Worm (Caenorhabditis elegans) whole organism, L3 larva: ENCODE data around the gene nape-2.

ENCODE experiments used
- ZK546.5 ChIP-seq: sonication (generic microtip); optimal IDR thresholded peaks from 2 replicates; lab custom pipeline; 2017; ENCODE audit warnings: missing biosample characterization, missing genetic modification characterization
- aly-2 ChIP-seq: fragments of 150-350 bp; optimal IDR thresholded peaks from 2 replicates; lab custom pipeline; 2014; ENCODE audit warnings: missing biosample characterization, missing genetic modification characterization
- ama-1 ChIP-seq: fragments of 150-350 bp; optimal IDR thresholded peaks from 2 replicates; lab custom pipeline; 2018
- ceh-16 ChIP-seq: sonication (generic microtip); optimal IDR thresholded peaks from 2 replicates; lab custom pipeline; 2017; ENCODE audit warnings: missing biosample characterization, missing genetic modification characterization
- lin-39 ChIP-seq: fragments of 150-350 bp; optimal IDR thresholded peaks from 2 replicates; lab custom pipeline; 2018; ENCODE audit warnings: missing biosample characterization, missing genetic modification reagents, missing genetic modification characterization
- nfya-1 ChIP-seq: sonication (generic microtip); optimal IDR thresholded peaks from 2 replicates; lab custom pipeline; 2017; ENCODE audit warnings: missing genetic modification characterization, mild to moderate bottlenecking, missing compliant biosample characterization, antibody characterized with exemption, moderate library complexity; ENCODE audit not compliant: insufficient read depth
- nhr-11 ChIP-seq: fragments of 150-350 bp; optimal IDR thresholded peaks from 2 replicates; lab custom pipeline; 2014; ENCODE audit warnings: missing biosample characterization, missing genetic modification characterization
- nhr-25 ChIP-seq: sonication (generic microtip); optimal IDR thresholded peaks from 2 replicates; lab custom pipeline; 2017; ENCODE audit warnings: missing biosample characterization, missing genetic modification characterization
- nhr-67 ChIP-seq: fragments of 150-350 bp; optimal IDR thresholded peaks from 2 replicates; lab custom pipeline; 2014; ENCODE audit warnings: missing biosample characterization, missing genetic modification characterization
- nhr-77 ChIP-seq: fragments of 150-350 bp; optimal IDR thresholded peaks from 2 replicates; lab custom pipeline; 2014; ENCODE audit warnings: missing biosample characterization, missing genetic modification characterization
- pha-4 ChIP-seq: fragments of 150-350 bp; optimal IDR thresholded peaks from 2 replicates; lab custom pipeline; 2014; ENCODE audit warnings: missing biosample characterization, missing genetic modification reagents, missing genetic modification characterization
- skn-1 ChIP-seq: fragments of 150-350 bp; optimal IDR thresholded peaks from 2 replicates; lab custom pipeline; 2014; ENCODE audit warnings: missing biosample characterization, missing genetic modification characterization
- unc-62 ChIP-seq: fragments of 150-350 bp; sonication (generic microtip); optimal IDR thresholded peaks from 4 replicates; lab custom pipeline; 2014; ENCODE audit warnings: missing biosample characterization, missing genetic modification reagents, missing genetic modification characterization
- ztf-11 ChIP-seq: fragments of 150-350 bp; optimal IDR thresholded peaks from 2 replicates; lab custom pipeline; 2014; ENCODE audit warnings: missing biosample characterization, missing genetic modification characterization

DNA sequence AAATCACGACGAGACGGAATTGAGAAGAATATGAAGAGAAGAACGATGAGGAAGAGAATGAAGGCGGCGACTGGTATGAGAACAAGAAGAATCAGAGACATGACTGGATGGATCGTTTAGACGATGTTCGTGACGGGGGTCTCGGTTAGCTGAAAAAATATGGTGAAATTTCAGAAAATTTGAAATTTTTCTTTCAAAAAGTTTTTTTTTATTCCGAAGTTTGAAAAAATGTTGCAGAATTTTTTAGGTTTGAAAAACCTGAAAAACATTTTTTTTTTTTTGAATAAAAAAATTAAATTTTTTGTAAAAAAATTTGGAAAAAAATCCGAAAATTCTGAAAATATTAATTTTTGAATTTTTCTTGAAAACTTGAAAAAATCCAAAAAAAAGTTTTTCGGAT lies 19.7 kb downstream of the nape-2 start, which contains the start of gene Y37E11AM.3:
- TF ChIP-seq nhr-11 (tag; lab: Kevin White, UChicago): no peak
- TF ChIP-seq pha-4 (tag; lab: Kevin White, UChicago): no peak
- no peak for TF ChIP-seq ztf-11 (tag; lab: Kevin White, UChicago)
- no peak for TF ChIP-seq nhr-67 (tag; lab: Kevin White, UChicago)
- no peak for TF ChIP-seq unc-62 (GFP tag; lab: Kevin White, UChicago)
- TF ChIP-seq ama-1: no peak
- TF ChIP-seq ceh-16 (tag; lab: Kevin White, UChicago): no peak
- TF ChIP-seq skn-1: no peak
- no peak for TF ChIP-seq nfya-1 (tag; lab: Kevin White, UChicago)
- TF ChIP-seq ZK546.5: no peak
- no peak for TF ChIP-seq nhr-77 (tag; lab: Kevin White, UChicago)
- no peak for TF ChIP-seq aly-2 (tag; lab: Kevin White, UChicago)
- TF ChIP-seq lin-39 (tag; lab: Kevin White, UChicago): no peak
- TF ChIP-seq nhr-25 (tag; lab: Kevin White, UChicago): no peak
